Fruit fly (Drosophila melanogaster) whole organism, embryonic: Measurements from ENCODE around the gene PpD6.

ENCODE experiments used
- Abd-B ChIP-seq: fragments of 200-800 bp; sonication (Bioruptor generic); optimal IDR thresholded peaks from 2 replicates; lab custom pipeline; 2018; ENCODE audit warnings: missing biosample characterization, mild to moderate bottlenecking, missing genetic modification characterization, moderate library complexity
- B-H2 ChIP-seq: fragments of 200-800 bp; sonication (Bioruptor generic); optimal IDR thresholded peaks from 2 replicates; lab custom pipeline; 2018; ENCODE audit warnings: missing biosample characterization, mild to moderate bottlenecking, missing genetic modification characterization
- BEAF-32 ChIP-seq: fragments of 200-800 bp; sonication (Bioruptor generic); optimal IDR thresholded peaks from 3 replicates; lab custom pipeline; 2017; ENCODE audit warnings: missing biosample characterization, missing genetic modification characterization, mild to moderate bottlenecking, moderate library complexity, missing genetic modification reagents
- Blimp-1 ChIP-seq: fragments of 200-800 bp; sonication (Bioruptor generic); optimal IDR thresholded peaks from 3 replicates; lab custom pipeline; 2018; ENCODE audit warnings: missing biosample characterization, missing genetic modification characterization, mild to moderate bottlenecking, moderate library complexity, missing genetic modification reagents
- CG10979 ChIP-seq: fragments of 200-800 bp; sonication (Bioruptor generic); optimal IDR thresholded peaks from 2 replicates; lab custom pipeline; 2018; ENCODE audit warnings: missing biosample characterization, mild to moderate bottlenecking, missing genetic modification characterization, moderate library complexity
- CG12391 ChIP-seq: fragments of 200-800 bp; sonication (Bioruptor generic); optimal IDR thresholded peaks from 3 replicates; lab custom pipeline; 2018; ENCODE audit warnings: missing biosample characterization, mild to moderate bottlenecking, missing genetic modification characterization, moderate library complexity
- CG13424 ChIP-seq: fragments of 200-800 bp; sonication (Bioruptor generic); optimal IDR thresholded peaks from 2 replicates; lab custom pipeline; 2019; ENCODE audit warnings: missing biosample characterization, mild to moderate bottlenecking, missing genetic modification characterization, moderate library complexity
- CG13894 ChIP-seq: fragments of 200-800 bp; sonication (Bioruptor generic); optimal IDR thresholded peaks from 3 replicates; lab custom pipeline; 2018; ENCODE audit warnings: missing biosample characterization, mild to moderate bottlenecking, missing genetic modification characterization, moderate library complexity
- CG15601 ChIP-seq: fragments of 200-800 bp; sonication (Bioruptor generic); optimal IDR thresholded peaks from 3 replicates; lab custom pipeline; 2019; ENCODE audit warnings: missing biosample characterization, mild to moderate bottlenecking, missing genetic modification characterization, moderate library complexity
- CG2678 ChIP-seq: fragments of 200-800 bp; sonication (Bioruptor generic); optimal IDR thresholded peaks from 3 replicates; lab custom pipeline; 2019; ENCODE audit warnings: missing biosample characterization, mild to moderate bottlenecking, missing genetic modification characterization, moderate library complexity
- CG31388 ChIP-seq: fragments of 200-800 bp; sonication (Bioruptor generic); optimal IDR thresholded peaks from 2 replicates; lab custom pipeline; 2016; ENCODE audit warnings: missing biosample characterization, missing genetic modification characterization
- CG31441 ChIP-seq: fragments of 200-800 bp; sonication (Bioruptor generic); IDR thresholded peaks from 2 replicates; pipeline ENCODE4 v1.3.6; 2022; ENCODE audit warnings: missing biosample characterization, missing genetic modification characterization
- CG32772 ChIP-seq: fragments of 200-800 bp; sonication (Bioruptor generic); IDR thresholded peaks from 2 replicates; pipeline ENCODE4 v1.3.6; 2022; ENCODE audit warnings: missing biosample characterization, missing genetic modification characterization
- CG33557 ChIP-seq: fragments of 200-800 bp; sonication (Bioruptor generic); optimal IDR thresholded peaks from 2 replicates; lab custom pipeline; 2019; ENCODE audit warnings: missing biosample characterization, mild to moderate bottlenecking, missing genetic modification characterization, moderate library complexity
- CG34376 ChIP-seq: fragments of 200-800 bp; sonication (Bioruptor generic); optimal IDR thresholded peaks from 2 replicates; lab custom pipeline; 2018; ENCODE audit warnings: missing biosample characterization, mild to moderate bottlenecking, missing genetic modification characterization
- CG4404 ChIP-seq: fragments of 200-800 bp; sonication (Bioruptor generic); IDR thresholded peaks from 2 replicates; pipeline ENCODE4 v1.3.6; 2022; ENCODE audit warnings: missing biosample characterization, missing genetic modification characterization
- CG6765 ChIP-seq: fragments of 200-800 bp; sonication (Bioruptor generic); optimal IDR thresholded peaks from 3 replicates; lab custom pipeline; 2017; ENCODE audit warnings: missing biosample characterization, mild to moderate bottlenecking, missing genetic modification characterization
- CG7839 ChIP-seq: fragments of 200-800 bp; sonication (Bioruptor generic); optimal IDR thresholded peaks from 3 replicates; lab custom pipeline; 2018; ENCODE audit warnings: missing biosample characterization, mild to moderate bottlenecking, missing genetic modification characterization, moderate library complexity
- CoRest ChIP-seq: fragments of 200-800 bp; sonication (Bioruptor generic); optimal IDR thresholded peaks from 3 replicates; lab custom pipeline; 2018; ENCODE audit warnings: missing biosample characterization, mild to moderate bottlenecking, missing genetic modification characterization, moderate library complexity
- H15 ChIP-seq: fragments of 200-800 bp; sonication (Bioruptor generic); IDR thresholded peaks from 3 replicates; pipeline ENCODE4 v1.3.6; 2022; ENCODE audit warnings: missing biosample characterization, missing genetic modification characterization
- HLH3B ChIP-seq: fragments of 200-800 bp; sonication (Bioruptor generic); IDR thresholded peaks from 2 replicates; pipeline ENCODE4 v1.3.6; 2022; ENCODE audit warnings: missing biosample characterization, missing genetic modification characterization
- HLH54F ChIP-seq: fragments of 200-800 bp; sonication (Bioruptor generic); optimal IDR thresholded peaks from 3 replicates; lab custom pipeline; 2016; ENCODE audit warnings: missing biosample characterization, missing genetic modification characterization
- Myb ChIP-seq: fragments of 200-800 bp; sonication (Bioruptor generic); optimal IDR thresholded peaks from 2 replicates; lab custom pipeline; 2016; ENCODE audit warnings: missing biosample characterization, missing genetic modification characterization
- Nf-YB ChIP-seq: fragments of 200-800 bp; sonication (Bioruptor generic); optimal IDR thresholded peaks from 3 replicates; lab custom pipeline; 2019; ENCODE audit warnings: missing biosample characterization, mild to moderate bottlenecking, missing genetic modification characterization, moderate library complexity
- Oli ChIP-seq: fragments of 200-800 bp; sonication (Bioruptor generic); optimal IDR thresholded peaks from 2 replicates; lab custom pipeline; 2018; ENCODE audit warnings: missing biosample characterization, mild to moderate bottlenecking, missing genetic modification characterization, moderate library complexity
- aop ChIP-seq: fragments of 200-800 bp; sonication (Bioruptor generic); IDR thresholded peaks from 2 replicates; pipeline ENCODE4 v1.3.6; 2022; ENCODE audit warnings: missing biosample characterization, missing genetic modification characterization
- ara ChIP-seq: fragments of 200-800 bp; sonication (Bioruptor generic); IDR thresholded peaks from 2 replicates; pipeline ENCODE4 v1.3.6; 2022; ENCODE audit warnings: missing biosample characterization, missing genetic modification characterization
- ato ChIP-seq: fragments of 200-800 bp; sonication (Bioruptor generic); IDR thresholded peaks from 2 replicates; pipeline ENCODE4 v1.3.6; 2022; ENCODE audit warnings: missing biosample characterization, missing genetic modification characterization; ENCODE audit not compliant: partially characterized antibody
- dysf ChIP-seq: fragments of 200-800 bp; sonication (Bioruptor generic); IDR thresholded peaks from 3 replicates; pipeline ENCODE4 v1.3.6; 2022; ENCODE audit warnings: missing biosample characterization, missing genetic modification characterization
- eve ChIP-seq, 2 experiments: fragments of >200 bp; optimal IDR thresholded peaks; 2 replicates each; lab custom pipeline; 2017; ENCODE audit warnings: missing biosample characterization in 2 of 2, missing genetic modification characterization in 2 of 2
- gcm ChIP-seq: fragments of 200-800 bp; sonication (Bioruptor generic); optimal IDR thresholded peaks from 2 replicates; lab custom pipeline; 2019; ENCODE audit warnings: missing biosample characterization, mild to moderate bottlenecking, missing genetic modification characterization, moderate library complexity
- gem ChIP-seq: fragments of 200-800 bp; sonication (Bioruptor generic); optimal IDR thresholded peaks from 2 replicates; lab custom pipeline; 2019; ENCODE audit warnings: missing biosample characterization, mild to moderate bottlenecking, missing genetic modification characterization, moderate library complexity
- hbn ChIP-seq: fragments of 200-800 bp; sonication (Bioruptor generic); IDR thresholded peaks from 2 replicates; pipeline ENCODE4 v1.3.6; 2022; ENCODE audit warnings: missing biosample characterization, missing genetic modification characterization; ENCODE audit not compliant: partially characterized antibody
- insv ChIP-seq, 2 experiments: fragments of 200-800 bp; sonication (Bioruptor generic); optimal IDR thresholded peaks; 3 replicates each; lab custom pipeline; 2016 to 2018; ENCODE audit warnings: missing biosample characterization in 2 of 2, missing genetic modification characterization in 2 of 2
- inv ChIP-seq: fragments of 200-800 bp; sonication (Bioruptor generic); IDR thresholded peaks from 2 replicates; pipeline ENCODE4 v1.3.6; 2022; ENCODE audit warnings: missing biosample characterization, missing genetic modification characterization; ENCODE audit not compliant: partially characterized antibody
- jigr1 ChIP-seq: fragments of 200-800 bp; sonication (Bioruptor generic); IDR thresholded peaks from 3 replicates; pipeline ENCODE4 v1.3.6; 2022; ENCODE audit warnings: missing biosample characterization, missing genetic modification characterization
- lmd ChIP-seq: fragments of 200-800 bp; sonication (Bioruptor generic); IDR thresholded peaks from 2 replicates; pipeline ENCODE4 v1.3.6; 2022; ENCODE audit warnings: missing biosample characterization, missing genetic modification characterization
- nmo ChIP-seq: fragments of 200-800 bp; sonication (Bioruptor generic); optimal IDR thresholded peaks from 2 replicates; lab custom pipeline; 2018; ENCODE audit warnings: missing biosample characterization, mild to moderate bottlenecking, missing genetic modification characterization, moderate library complexity
- nom ChIP-seq: fragments of 200-800 bp; sonication (Bioruptor generic); optimal IDR thresholded peaks from 2 replicates; lab custom pipeline; 2017; ENCODE audit warnings: missing biosample characterization, missing genetic modification characterization, mild to moderate bottlenecking, moderate library complexity, missing genetic modification reagents
- pan ChIP-seq, 4 experiments: fragments of >200 bp in 3 of 4; fragments of 200-800 bp in 1 of 4; sonication (Bioruptor generic) in 1 of 4; optimal IDR thresholded peaks in 3 of 4; IDR thresholded peaks in 1 of 4; 2 replicates each; pipeline versions ENCODE4 v1.3.6 to Lab custom; 2017 to 2022; ENCODE audit warnings: missing biosample characterization in 2 of 4, missing genetic modification characterization in 2 of 4, mixed read lengths in 1 of 4
- sd ChIP-seq: fragments of 200-800 bp; sonication (Bioruptor generic); optimal IDR thresholded peaks from 3 replicates; lab custom pipeline; 2018; ENCODE audit warnings: missing biosample characterization, mild to moderate bottlenecking, missing genetic modification characterization, moderate library complexity
- sna ChIP-seq: fragments of 200-800 bp; sonication (Bioruptor generic); IDR thresholded peaks from 2 replicates; pipeline ENCODE4 v1.3.6; 2022; ENCODE audit warnings: missing biosample characterization, missing genetic modification characterization; ENCODE audit not compliant: partially characterized antibody
- tll ChIP-seq, 2 experiments: fragments of 200-800 bp in 1 of 2; fragments of >200 bp in 1 of 2; sonication (Bioruptor generic) in 1 of 2; optimal IDR thresholded peaks; 2 replicates each; lab custom pipeline; 2017 to 2019; ENCODE audit warnings: missing biosample characterization in 2 of 2, missing genetic modification characterization in 2 of 2, mild to moderate bottlenecking in 1 of 2, moderate library complexity in 1 of 2
- trem ChIP-seq: fragments of 200-800 bp; optimal IDR thresholded peaks from 3 replicates; lab custom pipeline; 2019; ENCODE audit warnings: missing biosample characterization, mild to moderate bottlenecking, missing genetic modification characterization, moderate library complexity
- ttk ChIP-seq: fragments of 200-800 bp; sonication (Bioruptor generic); IDR thresholded peaks from 2 replicates; pipeline ENCODE4 v2.1.2; 2022; ENCODE audit warnings: missing biosample characterization, missing genetic modification characterization
- yki ChIP-seq: fragments of >200 bp; optimal IDR thresholded peaks from 3 replicates; lab custom pipeline; 2018
- zfh2 ChIP-seq: fragments of 200-800 bp; sonication (Bioruptor generic); optimal IDR thresholded peaks from 2 replicates; lab custom pipeline; 2016; ENCODE audit warnings: missing biosample characterization, missing genetic modification characterization

The PpD6 gene

DNA sequence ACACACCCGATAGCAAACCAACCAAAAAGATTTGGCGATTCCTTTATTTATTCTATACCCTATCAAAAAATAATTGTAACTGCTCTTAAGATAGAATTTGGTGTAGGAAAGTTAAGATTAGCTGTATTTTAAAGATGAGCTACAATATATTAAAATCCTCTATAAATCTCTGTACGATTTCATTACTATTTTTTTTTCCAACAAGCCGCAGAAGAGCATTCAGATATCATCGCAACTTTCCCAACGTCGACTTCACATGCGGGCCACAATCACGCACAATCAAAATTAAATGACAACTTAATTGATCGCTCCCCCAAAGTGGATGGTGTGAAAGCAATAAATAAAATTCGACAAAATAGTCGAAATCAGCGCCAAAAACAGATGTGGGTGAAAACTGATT is 16.9 kb upstream of the PpD6 start (continued):
- TF ChIP-seq jigr1 (GFP tag; lab: Robert Waterston, UW) = no peak
- TF ChIP-seq CG7839 (tag; lab: Kevin White, UChicago) = peak; percentile 55
- TF ChIP-seq CG4404 = no peak
- TF ChIP-seq nmo = peak; percentile 52
- no peak for TF ChIP-seq aop (GFP tag; lab: Robert Waterston, UW)
- TF ChIP-seq lmd (GFP tag; lab: Robert Waterston, UW) = peak; percentile 36; the same call in 1 of the 2 replicates
- TF ChIP-seq eve (GFP tag; optimal IDR thresholded peaks at IDR 0.05; lab: Kevin White, UChicago) = peak in 1 of 2 experiments; percentile 64
- peak; percentile 69 for TF ChIP-seq dysf (GFP tag; lab: Robert Waterston, UW)
- no peak for TF ChIP-seq ato (GFP tag; lab: Robert Waterston, UW)
- no peak for TF ChIP-seq B-H2 (GFP tag; lab: Kevin White, UChicago)
- no peak for TF ChIP-seq CG13894 (tag; lab: Kevin White, UChicago)
- peak; percentile 17 for TF ChIP-seq HLH54F (GFP tag; lab: Kevin White, UChicago)
- TF ChIP-seq sna = no peak
- TF ChIP-seq yki = no peak
- peak; percentile 61 for TF ChIP-seq gem (tag; lab: Kevin White, UChicago)
- peak; percentile 79 for TF ChIP-seq gcm (GFP tag; lab: Kevin White, UChicago)
- peak; percentile 29 for TF ChIP-seq Oli (tag; lab: Kevin White, UChicago)
- peak; percentile 27; the same call in 1 of the 2 replicates for TF ChIP-seq CG32772 (GFP tag; lab: Robert Waterston, UW)
- TF ChIP-seq Myb = peak; percentile 3
- TF ChIP-seq CoRest = peak; percentile 36
- peak; percentile 28 for TF ChIP-seq Blimp-1 (GFP tag; lab: Kevin White, UChicago)
- TF ChIP-seq CG31441 = 0 out of 2 replicates have a peak, but pooled peaks have one; percentile 16
- TF ChIP-seq ttk (GFP tag; lab: Robert Waterston, UW) = peak; percentile 49; the same call in 1 of the 2 replicates
- no peak for TF ChIP-seq trem (tag; lab: Kevin White, UChicago)
- TF ChIP-seq CG6765 = no peak
- peak; percentile 61 for TF ChIP-seq CG2678 (tag; lab: Kevin White, UChicago)
- TF ChIP-seq hbn (GFP tag; lab: Robert Waterston, UW) = no peak
- no peak for TF ChIP-seq insv (GFP tag; optimal IDR thresholded peaks at IDR 0.05; lab: Kevin White, UChicago)
- peak; percentile 21 for TF ChIP-seq CG13424 (tag; lab: Kevin White, UChicago)
- TF ChIP-seq CG12391 (tag; lab: Kevin White, UChicago) = peak; percentile 30
- TF ChIP-seq zfh2 = peak; percentile 5
- TF ChIP-seq, all 482 proteins: peak for 127

DNA sequence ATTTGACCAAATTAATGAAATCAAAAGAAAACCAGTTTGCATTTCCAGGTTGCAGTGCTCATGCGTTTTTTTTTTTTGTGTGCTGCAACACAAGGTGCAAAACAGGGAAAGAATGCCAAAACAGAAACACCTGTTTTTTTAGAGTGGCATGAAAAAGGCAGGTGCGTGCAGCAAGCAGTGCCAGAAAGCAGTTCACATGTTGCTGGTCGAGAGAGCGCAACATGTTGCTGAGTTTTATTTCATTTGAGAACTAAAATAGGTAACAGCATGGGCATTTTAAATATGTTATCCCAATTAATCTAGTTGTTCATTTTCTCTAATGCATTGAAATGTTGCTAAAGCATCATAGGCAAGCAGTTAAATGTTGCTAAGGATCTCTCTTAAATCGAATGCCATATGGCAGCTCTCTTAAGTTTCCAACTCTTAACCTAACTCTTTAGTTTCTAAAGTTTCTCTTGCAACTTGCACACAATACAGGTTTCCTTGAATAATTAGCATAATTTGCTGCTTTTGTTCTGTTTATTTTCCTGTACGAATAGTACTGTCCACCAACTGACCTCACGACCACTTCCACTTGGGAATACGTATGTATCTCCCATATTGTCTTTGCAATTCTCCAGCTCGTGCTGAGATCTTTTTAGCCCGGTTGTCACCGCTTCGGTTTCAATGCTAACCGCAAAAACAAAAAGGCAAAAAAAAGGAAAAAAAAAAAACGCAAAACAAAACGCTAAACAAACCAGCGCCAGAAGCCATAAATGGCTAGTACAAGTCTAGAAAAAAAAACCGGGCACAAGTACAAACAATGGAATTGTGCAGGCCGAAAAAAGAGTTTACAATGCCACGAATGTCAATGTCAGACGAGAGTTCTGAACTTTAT is 14.3 kb upstream of the PpD6 start:
- TF ChIP-seq Nf-YB (GFP tag; lab: Kevin White, UChicago) = no peak
- TF ChIP-seq BEAF-32 (GFP tag; lab: Kevin White, UChicago) = no peak
- no peak for TF ChIP-seq CG6765
- TF ChIP-seq sd = peak; percentile 12
- no peak for TF ChIP-seq tll (GFP tag; optimal IDR thresholded peaks at IDR 0.05; lab: Kevin White, UChicago)
- no peak for TF ChIP-seq pan (optimal IDR thresholded peaks at IDR 0.05; lab: Kevin White, UChicago)
- no peak for TF ChIP-seq pan (GFP tag; optimal IDR thresholded peaks at IDR 0.05 in 1 of 2, IDR thresholded peaks at IDR 0.05 in 1 of 2)
- TF ChIP-seq Abd-B (GFP tag; lab: Kevin White, UChicago) = no peak
- TF ChIP-seq CG33557 (GFP tag; lab: Kevin White, UChicago) = no peak
- TF ChIP-seq zfh2 = no peak
- no peak for TF ChIP-seq HLH3B
- no peak for TF ChIP-seq CG10979 (tag; lab: Kevin White, UChicago)
- TF ChIP-seq nom = peak; percentile 70
- no peak for TF ChIP-seq inv (GFP tag; lab: Robert Waterston, UW)
- no peak for TF ChIP-seq CG31388 (GFP tag; lab: Kevin White, UChicago)
- TF ChIP-seq CG34376 (GFP tag; lab: Kevin White, UChicago) = no peak
- TF ChIP-seq H15 (GFP tag; lab: Robert Waterston, UW) = no peak
- no peak for TF ChIP-seq ara (GFP tag; lab: Robert Waterston, UW)
- TF ChIP-seq nmo = no peak
- no peak for TF ChIP-seq CG15601 (tag; lab: Kevin White, UChicago)
